Worm (Caenorhabditis elegans): Measurements from ENCODE around the gene tba-7.

DNA sequence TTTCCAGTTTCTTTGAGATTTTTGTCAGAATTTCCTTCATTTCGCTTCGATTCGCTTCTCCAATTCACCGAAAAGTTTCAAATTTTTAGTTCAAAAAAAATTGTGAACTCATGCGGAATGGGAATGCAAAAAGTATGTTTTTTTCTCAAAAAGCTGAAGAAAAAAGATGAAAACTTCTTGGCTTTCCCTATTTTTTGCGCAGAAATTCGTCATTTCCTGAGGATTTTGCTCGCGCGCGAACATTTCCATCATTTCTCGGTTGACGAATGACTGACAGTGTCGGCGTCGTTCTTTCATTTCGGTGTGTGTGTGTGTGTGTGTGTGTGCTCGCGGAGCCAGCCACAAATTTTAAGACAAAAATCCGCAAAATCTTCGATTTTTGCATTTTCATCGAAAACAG is 39.3 kb downstream of the tba-7 start:
- TF ChIP-seq cog-1 (tag; optimal IDR thresholded peaks at IDR 0.05) (no peak), ztf-29 (GFP tag; IDR thresholded peaks at IDR 0.05) (no peak), ztf-23 (GFP tag; IDR thresholded peaks at IDR 0.05) (no peak), med-1 (GFP tag; optimal IDR thresholded peaks at IDR 0.05; ENCODE audit: insufficient read depth) (no peak), ref-1 (GFP tag; conservative IDR thresholded peaks at IDR 0.05) (no peak), flt-1 (GFP tag; IDR thresholded peaks at IDR 0.05) (no peak), tab-1 (GFP tag; IDR thresholded peaks at IDR 0.05) (no peak), T22C8.4 (GFP tag; IDR thresholded peaks at IDR 0.05) (no peak)

Measured in whole organism, midembryonic.